Worm (Caenorhabditis elegans): ENCODE results near the gene rars-1.

DNA sequence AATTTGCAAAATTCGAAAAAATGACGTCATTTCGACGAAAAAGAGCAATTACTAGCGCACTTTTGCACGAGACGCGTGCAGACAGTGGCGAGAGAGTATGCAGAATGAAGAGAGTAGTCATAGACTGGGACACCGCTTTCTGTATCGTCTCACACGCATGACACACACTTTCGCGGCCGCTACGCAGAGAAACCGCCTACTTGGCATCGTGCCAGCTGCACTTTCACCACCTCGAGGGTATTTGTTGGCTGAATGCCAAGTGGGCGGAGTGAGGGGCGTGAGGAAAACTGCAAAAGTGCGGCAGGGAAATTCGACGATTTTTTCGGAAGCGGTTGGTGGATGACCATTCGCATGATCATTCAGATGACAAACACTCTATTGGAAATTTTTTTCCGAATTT, 17.2 kb downstream of the rars-1 start:
- TF ChIP-seq snpc-4 (tag; optimal IDR thresholded peaks at IDR 0.05) (peak; percentile 92), ceh-82 (tag; optimal IDR thresholded peaks at IDR 0.05) (peak; percentile 93), ztf-11 (tag; optimal IDR thresholded peaks at IDR 0.05) (peak; percentile 4)

Data from whole organism, L3 larva.